Worm (Caenorhabditis elegans) whole organism, young adult: ENCODE measurements around the gene ZK1058.3.
A peak's percentile ranks its signal among the peaks of the same experiment; 100 is the strongest.

Experiments
- B0035.1 ChIP-seq: sonication (generic microtip); optimal IDR thresholded peaks from 2 replicates; lab custom pipeline; 2016; ENCODE audit warnings: missing genetic modification characterization, mild to moderate bottlenecking, missing compliant biosample characterization, missing genotype, missing genetic modification reagents
- C06A6.2 ChIP-seq: fragments of 200-800 bp; sonication (Bioruptor generic); conservative IDR thresholded peaks from 2 replicates; pipeline ENCODE4 v1.3.6; 2022; ENCODE audit warnings: missing genetic modification characterization, missing compliant biosample characterization
- C17E4.6 ChIP-seq: fragments of 200-800 bp; sonication (Bioruptor generic); IDR thresholded peaks from 2 replicates; pipeline ENCODE4 v1.3.6; 2022; ENCODE audit warnings: missing genetic modification reagents, missing genetic modification characterization, missing compliant biosample characterization
- F23B12.7 ChIP-seq: sonication (generic microtip); optimal IDR thresholded peaks from 2 replicates; lab custom pipeline; 2017; ENCODE audit warnings: missing genetic modification characterization, mild to moderate bottlenecking, missing compliant biosample characterization, antibody characterized with exemption, moderate library complexity; ENCODE audit not compliant: insufficient read depth
- F39B2.1 ChIP-seq: fragments of 200-800 bp; sonication (Bioruptor generic); IDR thresholded peaks from 2 replicates; pipeline ENCODE4 v1.3.6; 2022; ENCODE audit warnings: missing genetic modification reagents, missing genetic modification characterization, missing compliant biosample characterization
- F57A8.1 ChIP-seq: fragments of 200-800 bp; sonication (Bioruptor generic); optimal IDR thresholded peaks from 2 replicates; lab custom pipeline; 2018; ENCODE audit warnings: mild to moderate bottlenecking, missing genetic modification characterization, moderate library complexity, missing compliant biosample characterization
- T07F8.4 ChIP-seq: sonication (generic microtip); optimal IDR thresholded peaks from 2 replicates; lab custom pipeline; 2016; ENCODE audit warnings: mild to moderate bottlenecking, missing genetic modification characterization, moderate library complexity, missing compliant biosample characterization
- T26A5.8 ChIP-seq: sonication (generic microtip); optimal IDR thresholded peaks from 2 replicates; lab custom pipeline; 2016; ENCODE audit warnings: missing genetic modification characterization, missing compliant biosample characterization
- Y56A3A.18 ChIP-seq: fragments of 200-800 bp; sonication (Bioruptor generic); IDR thresholded peaks from 2 replicates; pipeline ENCODE4 v1.3.6; 2022; ENCODE audit warnings: missing genetic modification reagents, missing genetic modification characterization, missing compliant biosample characterization
- Y79H2A.3 ChIP-seq: fragments of 200-800 bp; sonication (Bioruptor generic); conservative IDR thresholded peaks from 2 replicates; pipeline ENCODE4 v1.3.6; 2022; ENCODE audit warnings: missing genetic modification reagents, missing genetic modification characterization, missing compliant biosample characterization
- ZK185.1 ChIP-seq: sonication (generic microtip); optimal IDR thresholded peaks from 2 replicates; lab custom pipeline; 2016; ENCODE audit warnings: mild to moderate bottlenecking, missing genetic modification characterization, missing compliant biosample characterization; ENCODE audit not compliant: poor library complexity, severe bottlenecking
- atf-7 ChIP-seq: sonication (generic microtip); optimal IDR thresholded peaks from 2 replicates; lab custom pipeline; 2017; ENCODE audit warnings: mild to moderate bottlenecking, missing genetic modification characterization, missing compliant biosample characterization
- athp-1 ChIP-seq: sonication (generic microtip); optimal IDR thresholded peaks from 2 replicates; lab custom pipeline; 2017; ENCODE audit warnings: mild to moderate bottlenecking, missing genetic modification characterization, missing compliant biosample characterization
- attf-3 ChIP-seq: fragments of 200-800 bp; sonication (Bioruptor generic); conservative IDR thresholded peaks from 2 replicates; pipeline ENCODE4 v1.3.6; 2022; ENCODE audit warnings: missing genetic modification reagents, missing genetic modification characterization, missing compliant biosample characterization
- attf-5 ChIP-seq: fragments of 200-800 bp; sonication (Bioruptor generic); optimal IDR thresholded peaks from 2 replicates; lab custom pipeline; 2018; ENCODE audit warnings: mild to moderate bottlenecking, missing genetic modification characterization, missing compliant biosample characterization
- bed-2 ChIP-seq: fragments of 200-800 bp; sonication (Bioruptor generic); IDR thresholded peaks from 2 replicates; pipeline ENCODE4 v1.3.6; 2022; ENCODE audit warnings: missing genetic modification reagents, missing genetic modification characterization, missing compliant biosample characterization
- ceh-40 ChIP-seq: fragments of 200-800 bp; sonication (Bioruptor generic); IDR thresholded peaks from 2 replicates; pipeline ENCODE4 v1.3.6; 2022; ENCODE audit warnings: missing genetic modification characterization, missing compliant biosample characterization
- ceh-58 ChIP-seq: fragments of 200-800 bp; sonication (Bioruptor generic); IDR thresholded peaks from 2 replicates; pipeline ENCODE4 v1.3.6; 2022; ENCODE audit warnings: missing genetic modification characterization, missing compliant biosample characterization
- ceh-79 ChIP-seq: sonication (generic microtip); optimal IDR thresholded peaks from 2 replicates; lab custom pipeline; 2017; ENCODE audit warnings: mild to moderate bottlenecking, missing genetic modification characterization, missing compliant biosample characterization
- chd-7 ChIP-seq: sonication (generic microtip); optimal IDR thresholded peaks from 2 replicates; lab custom pipeline; 2016; ENCODE audit warnings: mild to moderate bottlenecking, missing genetic modification characterization, moderate library complexity, missing compliant biosample characterization
- egl-18 ChIP-seq: fragments of 200-800 bp; sonication (Bioruptor generic); IDR thresholded peaks from 2 replicates; pipeline ENCODE4 v1.3.6; 2022; ENCODE audit warnings: missing genetic modification reagents, missing genetic modification characterization, missing compliant biosample characterization
- ekl-4 ChIP-seq: fragments of 200-800 bp; sonication (Bioruptor generic); IDR thresholded peaks from 2 replicates; pipeline ENCODE4 v1.3.6; 2022; ENCODE audit warnings: missing genetic modification reagents, missing genetic modification characterization, missing compliant biosample characterization
- gei-17 ChIP-seq: fragments of 200-800 bp; sonication (Bioruptor generic); optimal IDR thresholded peaks from 2 replicates; lab custom pipeline; 2018; ENCODE audit warnings: mild to moderate bottlenecking, missing genetic modification characterization, missing compliant biosample characterization
- him-1 ChIP-seq: sonication (generic microtip); optimal IDR thresholded peaks from 2 replicates; lab custom pipeline; 2016; ENCODE audit warnings: missing genotype, missing genetic modification reagents, missing genetic modification characterization, missing compliant biosample characterization
- hlh-26 ChIP-seq: fragments of 200-800 bp; sonication (Bioruptor generic); conservative IDR thresholded peaks from 2 replicates; pipeline ENCODE4 v1.3.6; 2022; ENCODE audit warnings: missing genetic modification reagents, missing genetic modification characterization, missing compliant biosample characterization
- hmg-1.2 ChIP-seq: fragments of 200-800 bp; sonication (Bioruptor generic); IDR thresholded peaks from 2 replicates; pipeline ENCODE4 v1.3.6; 2022; ENCODE audit warnings: missing genetic modification reagents, missing genetic modification characterization, missing compliant biosample characterization
- hmg-20 ChIP-seq: fragments of 200-800 bp; sonication (Bioruptor generic); IDR thresholded peaks from 2 replicates; pipeline ENCODE4 v1.3.6; 2022; ENCODE audit warnings: missing genetic modification reagents, missing genetic modification characterization, missing compliant biosample characterization
- hsf-1 ChIP-seq: fragments of 200-800 bp; sonication (Bioruptor generic); IDR thresholded peaks from 2 replicates; pipeline ENCODE4 v1.3.6; 2022; ENCODE audit warnings: missing genetic modification reagents, missing genetic modification characterization, missing compliant biosample characterization
- lin-40 ChIP-seq: sonication (generic microtip); optimal IDR thresholded peaks from 2 replicates; lab custom pipeline; 2016; ENCODE audit warnings: missing genetic modification characterization, mild to moderate bottlenecking, missing compliant biosample characterization, missing genotype, missing genetic modification reagents
- lin-54 ChIP-seq: fragments of 200-800 bp; sonication (Bioruptor generic); optimal IDR thresholded peaks from 2 replicates; lab custom pipeline; 2018; ENCODE audit warnings: mild to moderate bottlenecking, missing genetic modification characterization, missing compliant biosample characterization
- lir-1 ChIP-seq: fragments of 200-800 bp; sonication (Bioruptor generic); conservative IDR thresholded peaks from 2 replicates; pipeline ENCODE4 v1.3.6; 2022; ENCODE audit warnings: missing genetic modification reagents, missing genetic modification characterization, missing compliant biosample characterization
- lsl-1 ChIP-seq: fragments of 200-800 bp; sonication (Bioruptor generic); optimal IDR thresholded peaks from 2 replicates; lab custom pipeline; 2018; ENCODE audit warnings: mild to moderate bottlenecking, missing genetic modification characterization, moderate library complexity, missing compliant biosample characterization
- madf-3 ChIP-seq: fragments of 200-800 bp; sonication (Bioruptor generic); IDR thresholded peaks from 2 replicates; pipeline ENCODE4 v1.3.6; 2022; ENCODE audit warnings: missing genetic modification reagents, missing genetic modification characterization, missing compliant biosample characterization
- madf-6 ChIP-seq: fragments of 200-800 bp; sonication (Bioruptor generic); IDR thresholded peaks from 2 replicates; pipeline ENCODE4 v1.3.6; 2022; ENCODE audit warnings: missing genetic modification reagents, missing genetic modification characterization, missing compliant biosample characterization
- mes-4 ChIP-seq: sonication (generic microtip); optimal IDR thresholded peaks from 2 replicates; lab custom pipeline; 2016; ENCODE audit warnings: missing genotype, missing genetic modification characterization, missing compliant biosample characterization
- nfya-2 ChIP-seq: fragments of 200-800 bp; sonication (Bioruptor generic); IDR thresholded peaks from 2 replicates; pipeline ENCODE4 v1.3.6; 2022; ENCODE audit warnings: missing genetic modification reagents, missing genetic modification characterization, missing compliant biosample characterization
- nhr-120 ChIP-seq: fragments of 200-800 bp; sonication (Bioruptor generic); IDR thresholded peaks from 2 replicates; pipeline ENCODE4 v1.3.6; 2022; ENCODE audit warnings: missing genetic modification characterization, missing compliant biosample characterization
- nhr-27 ChIP-seq: fragments of 200-800 bp; sonication (Bioruptor generic); optimal IDR thresholded peaks from 2 replicates; lab custom pipeline; 2018; ENCODE audit warnings: mild to moderate bottlenecking, missing genetic modification characterization, moderate library complexity, missing compliant biosample characterization
- pha-4 ChIP-seq: fragments of 150-350 bp; sonication (generic microtip); optimal IDR thresholded peaks from 2 replicates; lab custom pipeline; 2014; ENCODE audit warnings: missing biosample characterization, missing genetic modification reagents, missing genetic modification characterization
- rec-8 ChIP-seq, 2 experiments: sonication (generic microtip); optimal IDR thresholded peaks; 2 replicates each; lab custom pipeline; 2016; ENCODE audit warnings: mild to moderate bottlenecking in 2 of 2, missing genetic modification characterization in 2 of 2, missing genetic modification reagents in 2 of 2, missing genotype in 2 of 2, missing biosample characterization in 1 of 2, missing compliant biosample characterization in 1 of 2, moderate library complexity in 1 of 2
- repo-1 ChIP-seq: sonication (generic microtip); optimal IDR thresholded peaks from 2 replicates; lab custom pipeline; 2017; ENCODE audit warnings: mild to moderate bottlenecking, missing genetic modification characterization, missing compliant biosample characterization
- sea-2 ChIP-seq: fragments of 200-800 bp; sonication (Bioruptor generic); IDR thresholded peaks from 2 replicates; pipeline ENCODE4 v1.3.6; 2022; ENCODE audit warnings: missing genetic modification characterization, missing compliant biosample characterization
- snpc-1.1 ChIP-seq: sonication (generic microtip); optimal IDR thresholded peaks from 2 replicates; lab custom pipeline; 2017; ENCODE audit warnings: missing genetic modification characterization, mild to moderate bottlenecking, missing compliant biosample characterization, antibody characterized with exemption, moderate library complexity, missing genotype, missing genetic modification reagents; ENCODE audit not compliant: insufficient read depth
- unc-130 ChIP-seq: sonication (generic microtip); optimal IDR thresholded peaks from 2 replicates; lab custom pipeline; 2016; ENCODE audit warnings: missing genetic modification reagents, missing genetic modification characterization, missing compliant biosample characterization
- ztf-26 ChIP-seq: sonication (generic microtip); optimal IDR thresholded peaks from 2 replicates; lab custom pipeline; 2017; ENCODE audit warnings: missing genetic modification characterization, missing compliant biosample characterization
- ztf-3 ChIP-seq: fragments of 200-800 bp; sonication (Bioruptor generic); optimal IDR thresholded peaks from 2 replicates; lab custom pipeline; 2018; ENCODE audit warnings: mild to moderate bottlenecking, missing genetic modification characterization, missing compliant biosample characterization
- ztf-6 ChIP-seq: fragments of 200-800 bp; sonication (Bioruptor generic); IDR thresholded peaks from 2 replicates; pipeline ENCODE4 v1.3.6; 2022; ENCODE audit warnings: missing genetic modification reagents, missing genetic modification characterization, missing compliant biosample characterization

The ZK1058.3 gene

DNA sequence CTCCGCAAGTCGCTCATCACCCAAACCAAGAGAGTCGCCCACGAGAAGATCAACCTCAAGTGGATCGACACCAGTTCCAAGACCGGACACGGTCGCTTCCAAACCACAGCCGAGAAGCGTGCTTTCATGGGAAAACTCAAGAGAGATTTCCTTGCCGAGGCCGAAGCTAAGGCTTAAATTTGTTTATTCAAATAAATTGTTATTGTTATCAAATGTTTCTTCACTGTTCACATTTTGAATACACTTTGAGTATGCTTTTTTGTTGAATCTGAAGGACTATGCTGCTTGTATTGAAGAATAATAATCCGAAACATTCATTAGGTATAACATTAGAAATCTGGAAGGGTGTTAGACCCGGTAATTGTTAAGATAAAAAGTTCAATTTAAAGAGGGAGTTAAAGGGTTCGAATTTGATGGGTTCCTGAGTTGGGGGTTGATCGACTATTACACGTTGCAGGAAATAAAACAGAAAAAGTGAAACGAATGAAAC lies 49.3 kb upstream of the ZK1058.3 start (continued):
- peak; percentile 62 for TF ChIP-seq ztf-26 (tag; lab: Kevin White, UChicago)
- no peak for TF ChIP-seq sea-2
- peak; percentile 82 for TF ChIP-seq atf-7 (tag; lab: Kevin White, UChicago)
- peak; percentile 4 for TF ChIP-seq lin-40
- TF ChIP-seq hsf-1 (GFP tag; lab: Robert Waterston, UW), result peak; percentile 87
- TF ChIP-seq mes-4, result peak; percentile 62
- TF ChIP-seq ztf-6 (GFP tag; lab: Robert Waterston, UW), result no peak
- TF ChIP-seq attf-3, result no peak
- TF ChIP-seq gei-17 (GFP tag; lab: Kevin White, UChicago), result no peak
- peak; percentile 47 for TF ChIP-seq F23B12.7 (tag; lab: Kevin White, UChicago)
- peak; percentile 80 for TF ChIP-seq him-1 (tag; lab: Kevin White, UChicago)
- TF ChIP-seq ceh-79, result peak; percentile 79
- TF ChIP-seq unc-130 (GFP tag; lab: Kevin White, UChicago), result peak; percentile 90
- peak; percentile 95 for TF ChIP-seq Y56A3A.18
- TF ChIP-seq hmg-1.2, result peak; percentile 45
- no peak for TF ChIP-seq nhr-120 (GFP tag; lab: Robert Waterston, UW)
- TF ChIP-seq hmg-20 (GFP tag; lab: Robert Waterston, UW), result peak; percentile 66
- peak; percentile 91 for TF ChIP-seq nhr-27 (tag; lab: Kevin White, UChicago)
- peak; percentile 74 for TF ChIP-seq repo-1 (tag; lab: Kevin White, UChicago)
- TF ChIP-seq T07F8.4 (tag; lab: Kevin White, UChicago), result peak; percentile 55
- no peak for TF ChIP-seq hlh-26 (GFP tag; lab: Robert Waterston, UW)
- peak; percentile 87 for TF ChIP-seq nfya-2 (GFP tag; lab: Robert Waterston, UW)
- no peak for TF ChIP-seq pha-4
- TF ChIP-seq rec-8 (tag; optimal IDR thresholded peaks at IDR 0.05; lab: Kevin White, UChicago), result peak in 1 of 2 experiments; percentile 21
- TF ChIP-seq ZK185.1 (tag; lab: Kevin White, UChicago), result peak; percentile 51
- peak; percentile 54 for TF ChIP-seq B0035.1 (tag; lab: Kevin White, UChicago)
- TF ChIP-seq madf-3, result peak; percentile 89
- no peak for TF ChIP-seq ztf-3
- peak; percentile 80; the same call in 1 of the 2 replicates for TF ChIP-seq ceh-40 (GFP tag; lab: Robert Waterston, UW)
- peak; percentile 41 for TF ChIP-seq snpc-1.1 (tag; lab: Kevin White, UChicago)
- peak; percentile 88 for TF ChIP-seq ekl-4 (GFP tag; lab: Robert Waterston, UW)
- peak; percentile 73; the same call in 1 of the 2 replicates for TF ChIP-seq ceh-58 (GFP tag; lab: Robert Waterston, UW)
- peak; percentile 94 for TF ChIP-seq athp-1
- peak; percentile 72 for TF ChIP-seq chd-7
- TF ChIP-seq F39B2.1 (GFP tag; lab: Robert Waterston, UW), result peak; percentile 88
- peak; percentile 78 for TF ChIP-seq lin-54 (GFP tag; lab: Kevin White, UChicago)
- TF ChIP-seq F57A8.1 (GFP tag; lab: Kevin White, UChicago), result no peak
- no peak for TF ChIP-seq C06A6.2 (GFP tag; lab: Robert Waterston, UW)
- peak; percentile 81 for TF ChIP-seq madf-6 (GFP tag; lab: Robert Waterston, UW)
- TF ChIP-seq attf-5, result peak; percentile 55
- TF ChIP-seq lsl-1 (GFP tag; lab: Kevin White, UChicago), result peak; percentile 71
- TF ChIP-seq bed-2 (GFP tag; lab: Robert Waterston, UW), result no peak
- TF ChIP-seq lir-1 (GFP tag; lab: Robert Waterston, UW), result 0 out of 2 replicates have a peak, but pooled peaks have one; percentile 26
- TF ChIP-seq egl-18 (GFP tag; lab: Robert Waterston, UW), result no peak
- 0 out of 2 replicates have a peak, but pooled peaks have one; percentile 22 for TF ChIP-seq Y79H2A.3 (GFP tag; lab: Robert Waterston, UW)
- TF ChIP-seq C17E4.6, result peak; percentile 63; the same call in 1 of the 2 replicates
- TF ChIP-seq T26A5.8 (tag; lab: Kevin White, UChicago), result peak; percentile 82
